Worm (Caenorhabditis elegans): ENCODE measurements around the gene zip-9.

Gene zip-9

ce11 chrV:10897172-10897571, 45.1 kb upstream of the zip-9 start (continued):
- TF ChIP-seq rcor-1 (GFP tag; IDR thresholded peaks at IDR 0.05) = peak; percentile 96
- peak; percentile 98 for TF ChIP-seq Y53G8AR.9 (GFP tag; conservative IDR thresholded peaks at IDR 0.05)
- TF ChIP-seq attf-6 (GFP tag; IDR thresholded peaks at IDR 0.05) = peak; percentile 89
- TF ChIP-seq die-1 (tag; optimal IDR thresholded peaks at IDR 0.05) = peak; percentile 40
- TF ChIP-seq ceh-40 (GFP tag; IDR thresholded peaks at IDR 0.05) = peak; percentile 87
- TF ChIP-seq madf-10 (tag; optimal IDR thresholded peaks at IDR 0.05) = peak; percentile 95
- peak; percentile 33 for TF ChIP-seq B0261.1 (tag; optimal IDR thresholded peaks at IDR 0.05)
- TF ChIP-seq egrh-3 (GFP tag; IDR thresholded peaks at IDR 0.05) = peak; percentile 73
- TF ChIP-seq hrde-1 (tag; optimal IDR thresholded peaks at IDR 0.05; ENCODE audit: borderline replicate concordance) = peak; percentile 88
- TF ChIP-seq ztf-18 (tag; optimal IDR thresholded peaks at IDR 0.05) = peak; percentile 85
- peak; percentile 83 for TF ChIP-seq attf-3 (GFP tag; conservative IDR thresholded peaks at IDR 0.05)
- peak; percentile 97 for TF ChIP-seq B0336.3 (GFP tag; IDR thresholded peaks at IDR 0.05)
- TF ChIP-seq dpl-1 (GFP tag; optimal IDR thresholded peaks at IDR 0.05) = peak; percentile 99
- TF ChIP-seq C17E4.6 (GFP tag; IDR thresholded peaks at IDR 0.05) = peak; percentile 94
- peak; percentile 96 for TF ChIP-seq ets-4 (GFP tag; optimal IDR thresholded peaks at IDR 0.05)

ce11 chrV:10898107-10898506, 44.2 kb upstream of the zip-9 start, which contains the start of gene F32D8.7:
TSS of gene F32D8.7 (plus strand) at chrV:10898435.
- TF ChIP-seq mes-4 (tag; optimal IDR thresholded peaks at IDR 0.05) = no peak
- TF ChIP-seq bed-1 (GFP tag; IDR thresholded peaks at IDR 0.05) = no peak
- TF ChIP-seq F49E8.2 (tag; optimal IDR thresholded peaks at IDR 0.05; ENCODE audit: insufficient read depth) = no peak
- TF ChIP-seq sptf-2 (GFP tag; optimal IDR thresholded peaks at IDR 0.05) = no peak
- TF ChIP-seq B0336.3 (GFP tag; IDR thresholded peaks at IDR 0.05) = no peak
- TF ChIP-seq Y56A3A.18 (GFP tag; IDR thresholded peaks at IDR 0.05) = no peak
- no peak for TF ChIP-seq D2030.7 (GFP tag; IDR thresholded peaks at IDR 0.05)
- no peak for TF ChIP-seq nfya-2 (GFP tag; IDR thresholded peaks at IDR 0.05)
- no peak for TF ChIP-seq rec-8 (tag; optimal IDR thresholded peaks at IDR 0.05)
- TF ChIP-seq ztf-26 (tag; optimal IDR thresholded peaks at IDR 0.05) = no peak
- no peak for TF ChIP-seq efl-1 (GFP tag; optimal IDR thresholded peaks at IDR 0.05)
- no peak for TF ChIP-seq ceh-40 (GFP tag; IDR thresholded peaks at IDR 0.05)
- no peak for TF ChIP-seq Y53G8AR.9 (GFP tag; conservative IDR thresholded peaks at IDR 0.05)
- no peak for TF ChIP-seq let-526 (GFP tag; IDR thresholded peaks at IDR 0.05)
- no peak for TF ChIP-seq sea-2 (GFP tag; IDR thresholded peaks at IDR 0.05)
- no peak for TF ChIP-seq him-1 (tag; optimal IDR thresholded peaks at IDR 0.05)

- TF ChIP-seq B0336.3 (GFP tag; IDR thresholded peaks at IDR 0.05) (no peak), ztf-6 (GFP tag; IDR thresholded peaks at IDR 0.05) (no peak), mcd-1 (GFP tag; IDR thresholded peaks at IDR 0.05) (no peak), tbp1 (GFP tag; optimal IDR thresholded peaks at IDR 0.05) (no peak), madf-10 (tag; optimal IDR thresholded peaks at IDR 0.05) (no peak), fkh-3 (tag; optimal IDR thresholded peaks at IDR 0.05) (no peak), attf-6 (GFP tag; IDR thresholded peaks at IDR 0.05) (no peak), sptf-2 (GFP tag; optimal IDR thresholded peaks at IDR 0.05) (no peak), repo-1 (tag; optimal IDR thresholded peaks at IDR 0.05) (no peak), attf-5 (GFP tag; optimal IDR thresholded peaks at IDR 0.05) (no peak), zfh-2 (GFP tag; conservative IDR thresholded peaks at IDR 0.05) (no peak), rec-8 (tag; optimal IDR thresholded peaks at IDR 0.05) (no peak), lag-1 (GFP tag; IDR thresholded peaks at IDR 0.05) (no peak), cebp-2 (GFP tag; IDR thresholded peaks at IDR 0.05) (no peak), ceh-79 (tag; optimal IDR thresholded peaks at IDR 0.05) (no peak), F39B2.1 (GFP tag; IDR thresholded peaks at IDR 0.05) (no peak), sdz-38 (tag; optimal IDR thresholded peaks at IDR 0.05) (no peak), bed-1 (GFP tag; IDR thresholded peaks at IDR 0.05) (no peak), lin-35 (GFP tag; optimal IDR thresholded peaks at IDR 0.05) (no peak)
These were observed 43.6 kb upstream of the zip-9 start for ce11 chrV:10898629-10899028.

All from whole organism, young adult.